Worm (Caenorhabditis elegans) whole organism, L4 larva: ENCODE measurements around the gene R10D12.1.
A peak's percentile ranks its signal among the peaks of the same experiment; 100 is the strongest.

ENCODE experiments used
- F26F4.8 ChIP-seq: fragments of 200-800 bp; sonication (Bioruptor generic); conservative IDR thresholded peaks from 2 replicates; pipeline ENCODE4 v1.3.6; 2022; ENCODE audit warnings: missing genetic modification characterization, missing compliant biosample characterization
- F37D6.2 ChIP-seq: sonication (generic microtip); optimal IDR thresholded peaks from 2 replicates; lab custom pipeline; 2016; ENCODE audit warnings: mild to moderate bottlenecking, missing genetic modification characterization, missing compliant biosample characterization
- T26A8.4 ChIP-seq: fragments of 200-800 bp; sonication (Bioruptor generic); IDR thresholded peaks from 2 replicates; pipeline ENCODE4 v1.3.6; 2022; ENCODE audit warnings: missing genetic modification characterization, missing compliant biosample characterization
- Y105C5A.15 ChIP-seq: fragments of 200-800 bp; sonication (Bioruptor generic); IDR thresholded peaks from 2 replicates; pipeline ENCODE4 v1.3.6; 2022; ENCODE audit warnings: missing genetic modification characterization, missing compliant biosample characterization
- Y48G9A.11 ChIP-seq: fragments of 200-800 bp; sonication (Bioruptor generic); IDR thresholded peaks from 2 replicates; pipeline ENCODE4 v1.3.6; 2022; ENCODE audit warnings: missing genetic modification reagents, missing genetic modification characterization, missing compliant biosample characterization
- ZK546.5 ChIP-seq, 2 experiments: sonication (generic microtip); optimal IDR thresholded peaks; 2 replicates each; lab custom pipeline; 2017; ENCODE audit warnings: missing biosample characterization in 2 of 2, missing genetic modification characterization in 2 of 2
- aha-1 ChIP-seq: fragments of 150-350 bp; peaks from one replicate; lab custom pipeline; 2014; ENCODE audit warnings: missing biosample characterization, missing genetic modification characterization
- aly-2 ChIP-seq: sonication (generic microtip); optimal IDR thresholded peaks from 2 replicates; lab custom pipeline; 2018; ENCODE audit warnings: missing biosample characterization, missing genetic modification characterization
- arid-1 ChIP-seq: fragments of 200-800 bp; sonication (Bioruptor generic); conservative IDR thresholded peaks from 2 replicates; pipeline ENCODE4 v1.3.6; 2022; ENCODE audit warnings: missing genetic modification reagents, missing genetic modification characterization, missing compliant biosample characterization
- ceh-20 ChIP-seq: fragments of 200-800 bp; sonication (Bioruptor generic); IDR thresholded peaks from 2 replicates; pipeline ENCODE4 v1.3.6; 2022; ENCODE audit warnings: missing genetic modification reagents, missing genetic modification characterization, missing compliant biosample characterization
- ceh-28 ChIP-seq: fragments of 150-350 bp; optimal IDR thresholded peaks from 2 replicates; lab custom pipeline; 2014; ENCODE audit warnings: missing biosample characterization, missing genetic modification reagents, missing genetic modification characterization
- ces-1 ChIP-seq: fragments of 150-350 bp; sonication (generic microtip); optimal IDR thresholded peaks from 4 replicates; lab custom pipeline; 2014; ENCODE audit warnings: missing biosample characterization, missing genetic modification reagents, missing genetic modification characterization
- cey-2 ChIP-seq: sonication (generic microtip); optimal IDR thresholded peaks from 3 replicates; lab custom pipeline; 2017; ENCODE audit warnings: missing genetic modification characterization, mild to moderate bottlenecking, missing compliant biosample characterization, antibody characterized with exemption, borderline replicate concordance; ENCODE audit not compliant: insufficient read depth
- daf-12 ChIP-seq: fragments of 150-350 bp; optimal IDR thresholded peaks from 2 replicates; lab custom pipeline; 2014; ENCODE audit warnings: missing biosample characterization, missing genetic modification reagents, missing genetic modification characterization
- daf-16 ChIP-seq, 3 experiments: sonication (generic microtip); optimal IDR thresholded peaks; 2 replicates each; lab custom pipeline; 2016 to 2017; ENCODE audit warnings: missing genetic modification characterization in 3 of 3, missing genetic modification reagents in 3 of 3, mild to moderate bottlenecking in 2 of 3, missing compliant biosample characterization in 2 of 3, missing biosample characterization in 1 of 3, moderate library complexity in 1 of 3
- daf-19 ChIP-seq: fragments of 200-800 bp; sonication (Bioruptor generic); conservative IDR thresholded peaks from 2 replicates; pipeline ENCODE4 v1.3.6; 2022; ENCODE audit warnings: missing genetic modification characterization, missing compliant biosample characterization
- dmd-6 ChIP-seq: fragments of 200-800 bp; sonication (Bioruptor generic); IDR thresholded peaks from 2 replicates; pipeline ENCODE4 v1.3.6; 2022; ENCODE audit warnings: missing genetic modification reagents, missing genetic modification characterization, missing compliant biosample characterization
- dpl-1 ChIP-seq: fragments of 150-350 bp; optimal IDR thresholded peaks from 2 replicates; lab custom pipeline; 2014; ENCODE audit warnings: missing biosample characterization, missing genetic modification reagents, missing genetic modification characterization
- duxl-1 ChIP-seq: sonication (generic microtip); optimal IDR thresholded peaks from 2 replicates; lab custom pipeline; 2016; ENCODE audit warnings: mild to moderate bottlenecking, missing genetic modification characterization, moderate library complexity, missing compliant biosample characterization; ENCODE audit not compliant: poor library complexity
- egl-27 ChIP-seq: sonication (generic microtip); optimal IDR thresholded peaks from 3 replicates; lab custom pipeline; 2017; ENCODE audit warnings: missing biosample characterization, missing genetic modification reagents, missing genetic modification characterization
- egl-43 ChIP-seq: fragments of 200-800 bp; sonication (Bioruptor generic); IDR thresholded peaks from 2 replicates; pipeline ENCODE4 v1.3.6; 2022; ENCODE audit warnings: missing genetic modification reagents, missing genetic modification characterization, missing compliant biosample characterization
- gei-8 ChIP-seq: fragments of 200-800 bp; sonication (Bioruptor generic); optimal IDR thresholded peaks from 2 replicates; lab custom pipeline; 2018; ENCODE audit warnings: mild to moderate bottlenecking, missing genetic modification characterization, missing compliant biosample characterization
- hmg-1.1 ChIP-seq: fragments of 200-800 bp; sonication (Bioruptor generic); IDR thresholded peaks from 2 replicates; pipeline ENCODE4 v1.3.6; 2022; ENCODE audit warnings: missing genetic modification reagents, missing genetic modification characterization, missing compliant biosample characterization
- lin-1 ChIP-seq: fragments of 200-800 bp; sonication (Bioruptor generic); IDR thresholded peaks from 2 replicates; pipeline ENCODE4 v1.3.6; 2022; ENCODE audit warnings: missing genetic modification reagents, missing genetic modification characterization, missing compliant biosample characterization
- lin-13 ChIP-seq: fragments of 150-350 bp; optimal IDR thresholded peaks from 2 replicates; lab custom pipeline; 2014; ENCODE audit warnings: missing biosample characterization, missing genetic modification reagents, missing genetic modification characterization
- lin-15B ChIP-seq: fragments of 150-350 bp; sonication (generic microtip); optimal IDR thresholded peaks from 3 replicates; lab custom pipeline; 2014; ENCODE audit warnings: missing biosample characterization, missing genetic modification characterization
- lin-39 ChIP-seq: fragments of 150-350 bp; optimal IDR thresholded peaks from 2 replicates; lab custom pipeline; 2014; ENCODE audit warnings: missing biosample characterization, missing genetic modification reagents, missing genetic modification characterization
- lir-3 ChIP-seq: sonication (generic microtip); optimal IDR thresholded peaks from 2 replicates; lab custom pipeline; 2016; ENCODE audit warnings: mild to moderate bottlenecking, missing genetic modification characterization, missing compliant biosample characterization
- lsy-2 ChIP-seq, 2 experiments: fragments of 150-350 bp in 1 of 2; sonication (generic microtip) in 1 of 2; optimal IDR thresholded peaks; 2 replicates each; lab custom pipeline; 2014 to 2017; ENCODE audit warnings: missing biosample characterization in 2 of 2, missing genetic modification characterization in 2 of 2
- madf-5 ChIP-seq, 2 experiments: fragments of 200-800 bp; sonication (Bioruptor generic); IDR thresholded peaks; 2 replicates each; pipeline ENCODE4 v1.3.6; 2022; ENCODE audit warnings: missing compliant biosample characterization in 2 of 2, missing genetic modification characterization in 2 of 2
- madf-9 ChIP-seq: fragments of 200-800 bp; sonication (Bioruptor generic); conservative IDR thresholded peaks from 2 replicates; pipeline ENCODE4 v1.3.6; 2022; ENCODE audit warnings: missing genetic modification reagents, missing genetic modification characterization, missing compliant biosample characterization
- mep-1 ChIP-seq: fragments of 150-350 bp; sonication (generic microtip); optimal IDR thresholded peaks from 3 replicates; lab custom pipeline; 2014; ENCODE audit warnings: missing biosample characterization, missing genetic modification characterization
- mes-2 ChIP-seq: sonication (generic microtip); optimal IDR thresholded peaks from 2 replicates; lab custom pipeline; 2016; ENCODE audit warnings: missing genotype, mild to moderate bottlenecking, missing genetic modification characterization, missing compliant biosample characterization; ENCODE audit not compliant: poor library complexity, severe bottlenecking
- mxl-3 ChIP-seq: fragments of 200-800 bp; sonication (Bioruptor generic); optimal IDR thresholded peaks from 2 replicates; lab custom pipeline; 2018; ENCODE audit warnings: mild to moderate bottlenecking, missing genetic modification characterization, missing compliant biosample characterization
- nhr-102 ChIP-seq: sonication (generic microtip); optimal IDR thresholded peaks from 2 replicates; lab custom pipeline; 2016; ENCODE audit warnings: mild to moderate bottlenecking, missing genetic modification characterization, moderate library complexity, missing compliant biosample characterization
- nhr-11 ChIP-seq: fragments of 150-350 bp; optimal IDR thresholded peaks from 2 replicates; lab custom pipeline; 2014; ENCODE audit warnings: missing biosample characterization, missing genetic modification characterization
- nhr-111 ChIP-seq: fragments of 200-800 bp; sonication (Bioruptor generic); optimal IDR thresholded peaks from 2 replicates; lab custom pipeline; 2018; ENCODE audit warnings: mild to moderate bottlenecking, missing genetic modification characterization, missing compliant biosample characterization
- nhr-237 ChIP-seq: sonication (generic microtip); optimal IDR thresholded peaks from 2 replicates; lab custom pipeline; 2017; ENCODE audit warnings: missing biosample characterization, missing genetic modification characterization
- nhr-25 ChIP-seq: sonication (generic microtip); optimal IDR thresholded peaks from 2 replicates; lab custom pipeline; 2017; ENCODE audit warnings: missing genetic modification characterization, mild to moderate bottlenecking, missing compliant biosample characterization, antibody characterized with exemption, moderate library complexity, borderline replicate concordance; ENCODE audit not compliant: insufficient read depth
- nhr-41 ChIP-seq: fragments of 200-800 bp; sonication (Bioruptor generic); IDR thresholded peaks from 2 replicates; pipeline ENCODE4 v1.3.6; 2022; ENCODE audit warnings: missing genetic modification reagents, missing genetic modification characterization, missing compliant biosample characterization
- nhr-42 ChIP-seq: fragments of 200-800 bp; sonication (Bioruptor generic); IDR thresholded peaks from 2 replicates; pipeline ENCODE4 v1.3.6; 2022; ENCODE audit warnings: missing genetic modification characterization, missing compliant biosample characterization
- nhr-76 ChIP-seq: fragments of 150-350 bp; optimal IDR thresholded peaks from 2 replicates; lab custom pipeline; 2014; ENCODE audit warnings: missing biosample characterization, missing genetic modification characterization
- pqm-1 ChIP-seq: sonication (generic microtip); optimal IDR thresholded peaks from 2 replicates; lab custom pipeline; 2017; ENCODE audit warnings: missing biosample characterization, missing genetic modification characterization
- rbr-2 ChIP-seq: sonication (generic microtip); optimal IDR thresholded peaks from 2 replicates; lab custom pipeline; 2016; ENCODE audit warnings: missing genotype, missing genetic modification characterization, missing compliant biosample characterization
- sdz-12 ChIP-seq: fragments of 200-800 bp; sonication (Bioruptor generic); optimal IDR thresholded peaks from 2 replicates; lab custom pipeline; 2018; ENCODE audit warnings: mild to moderate bottlenecking, missing genetic modification characterization, missing compliant biosample characterization
- set-16 ChIP-seq: fragments of 200-800 bp; sonication (Bioruptor generic); IDR thresholded peaks from 2 replicates; pipeline ENCODE4 v1.3.6; 2022; ENCODE audit warnings: missing genetic modification reagents, missing genetic modification characterization, missing compliant biosample characterization
- spr-3 ChIP-seq: fragments of 200-800 bp; sonication (Bioruptor generic); optimal IDR thresholded peaks from 2 replicates; lab custom pipeline; 2018; ENCODE audit warnings: mild to moderate bottlenecking, missing genetic modification characterization, missing compliant biosample characterization
- tra-1 ChIP-seq: fragments of 200-800 bp; sonication (Bioruptor generic); IDR thresholded peaks from 2 replicates; pipeline ENCODE4 v1.3.6; 2022; ENCODE audit warnings: missing genetic modification reagents, missing genetic modification characterization, missing compliant biosample characterization
- unc-130 ChIP-seq: sonication (generic microtip); optimal IDR thresholded peaks from 2 replicates; lab custom pipeline; 2016; ENCODE audit warnings: missing genetic modification reagents, missing genetic modification characterization, missing compliant biosample characterization
- unc-39 ChIP-seq: sonication (generic microtip); optimal IDR thresholded peaks from 2 replicates; lab custom pipeline; 2017; ENCODE audit warnings: missing biosample characterization, missing genetic modification characterization
- ztf-7 ChIP-seq: fragments of 150-350 bp; optimal IDR thresholded peaks from 2 replicates; lab custom pipeline; 2014; ENCODE audit warnings: missing biosample characterization, missing genetic modification characterization

The R10D12.1 gene

DNA sequence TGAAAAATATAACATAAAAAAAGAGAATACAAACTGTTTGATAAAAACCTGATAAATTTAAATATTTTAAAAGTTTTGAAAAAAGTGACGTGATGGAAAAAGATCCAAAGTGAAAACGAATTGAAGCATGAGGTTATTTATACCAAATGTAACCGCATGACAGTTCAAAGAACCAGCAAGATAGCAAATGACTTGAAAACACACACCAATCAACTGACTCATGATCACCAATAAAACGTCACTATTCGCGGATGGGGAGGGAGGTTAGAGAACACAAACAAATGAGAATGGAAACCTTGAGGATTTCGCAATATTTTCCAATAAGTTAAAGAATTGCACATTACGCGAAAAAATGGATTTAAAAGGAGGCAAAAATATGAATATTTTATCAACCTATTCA lies 25.0 kb downstream of the R10D12.1 start, which contains the start of gene C06B3.7 (continued):
- TF ChIP-seq madf-9 (GFP tag; lab: Robert Waterston, UW) (no peak), gei-8 (GFP tag; lab: Kevin White, UChicago) (no peak), Y48G9A.11 (GFP tag; lab: Robert Waterston, UW) (no peak), nhr-237 (no peak), Y105C5A.15 (GFP tag; lab: Robert Waterston, UW) (no peak), lir-3 (tag; lab: Kevin White, UChicago) (no peak), daf-16 (GFP tag; optimal IDR thresholded peaks at IDR 0.05; lab: Kevin White, UChicago) (peak; percentile 51 to 83), daf-16 (tag; optimal IDR thresholded peaks at IDR 0.05; lab: Kevin White, UChicago) (peak; percentile 99), dmd-6 (GFP tag; lab: Robert Waterston, UW) (peak; percentile 95), lsy-2 (tag; optimal IDR thresholded peaks at IDR 0.05; lab: Kevin White, UChicago) (peak; percentile 63 to 88), unc-130 (no peak), nhr-42 (GFP tag; lab: Robert Waterston, UW) (no peak), set-16 (GFP tag; lab: Robert Waterston, UW) (no peak), lin-1 (GFP tag; lab: Robert Waterston, UW) (peak; percentile 16; the same call in 1 of the 2 replicates), lin-13 (GFP tag; lab: Kevin White, UChicago) (peak; percentile 62), dpl-1 (GFP tag; lab: Kevin White, UChicago) (peak; percentile 52), aly-2 (no peak), egl-27 (tag; lab: Kevin White, UChicago) (no peak), tra-1 (GFP tag; lab: Robert Waterston, UW) (peak; percentile 62; the same call in 1 of the 2 replicates), duxl-1 (no peak), ceh-28 (no peak), ces-1 (GFP tag; lab: Kevin White, UChicago) (no peak), cey-2 (tag; lab: Kevin White, UChicago) (peak; percentile 65), F26F4.8 (GFP tag; lab: Robert Waterston, UW) (no peak), nhr-76 (no peak), unc-39 (tag; lab: Kevin White, UChicago) (no peak), daf-19 (GFP tag; lab: Robert Waterston, UW) (no peak), nhr-111 (no peak), pqm-1 (tag; lab: Kevin White, UChicago) (peak; percentile 57), aha-1 (tag; lab: Kevin White, UChicago) (peak; percentile 99), lin-39 (tag; lab: Kevin White, UChicago) (no peak), ceh-20 (GFP tag; lab: Robert Waterston, UW) (no peak), madf-5 (GFP tag; IDR thresholded peaks at IDR 0.05; lab: Robert Waterston, UW) (no peak), daf-12 (no peak), mxl-3 (GFP tag; lab: Kevin White, UChicago) (peak; percentile 47), nhr-25 (tag; lab: Kevin White, UChicago) (peak; percentile 52), lin-15B (tag; lab: Kevin White, UChicago) (no peak), egl-43 (GFP tag; lab: Robert Waterston, UW) (no peak), hmg-1.1 (GFP tag; lab: Robert Waterston, UW) (no peak), mep-1 (tag; lab: Kevin White, UChicago) (peak; percentile 90), rbr-2 (no peak), spr-3 (GFP tag; lab: Kevin White, UChicago) (no peak), T26A8.4 (GFP tag; lab: Robert Waterston, UW) (0 out of 2 replicates have a peak, but pooled peaks have one; percentile 29), nhr-102 (tag; lab: Kevin White, UChicago) (peak; percentile 57), nhr-11 (tag; lab: Kevin White, UChicago) (peak; percentile 98), F37D6.2 (tag; lab: Kevin White, UChicago) (no peak), ztf-7 (tag; lab: Kevin White, UChicago) (peak; percentile 49), arid-1 (GFP tag; lab: Robert Waterston, UW) (no peak), nhr-41 (GFP tag; lab: Robert Waterston, UW) (no peak), sdz-12 (GFP tag; lab: Kevin White, UChicago) (no peak), mes-2 (no peak), ZK546.5 (tag; optimal IDR thresholded peaks at IDR 0.05; lab: Kevin White, UChicago) (no peak)
